Fruit fly (Drosophila melanogaster) whole organism, prepupa: Measurements from ENCODE around the gene CG31524.

ENCODE experiments used
- Blimp-1 ChIP-seq: fragments of 200-800 bp; sonication (Bioruptor generic); optimal IDR thresholded peaks from 3 replicates; lab custom pipeline; 2017; ENCODE audit warnings: missing biosample characterization, missing genetic modification characterization, mild to moderate bottlenecking, moderate library complexity, missing genetic modification reagents
- CG10631 ChIP-seq: fragments of 200-800 bp; sonication (Bioruptor generic); optimal IDR thresholded peaks from 2 replicates; lab custom pipeline; 2016; ENCODE audit warnings: missing biosample characterization, missing genetic modification characterization
- CG11294 ChIP-seq: fragments of 200-800 bp; sonication (Bioruptor generic); IDR thresholded peaks from 2 replicates; pipeline ENCODE4 v1.3.6; 2022; ENCODE audit warnings: missing biosample characterization, missing genetic modification characterization
- CG11762 ChIP-seq: fragments of 200-800 bp; sonication (Bioruptor generic); optimal IDR thresholded peaks from 3 replicates; lab custom pipeline; 2016; ENCODE audit warnings: missing biosample characterization, missing genetic modification characterization; ENCODE audit not compliant: insufficient read depth
- CG11902 ChIP-seq: fragments of 200-800 bp; sonication (Bioruptor generic); optimal IDR thresholded peaks from 3 replicates; lab custom pipeline; 2016; ENCODE audit warnings: missing biosample characterization, missing genetic modification characterization
- CG3032 ChIP-seq: fragments of 200-800 bp; optimal IDR thresholded peaks from 2 replicates; lab custom pipeline; 2019; ENCODE audit warnings: missing biosample characterization, mild to moderate bottlenecking, missing genetic modification characterization, moderate library complexity
- CG31627 ChIP-seq: fragments of 200-800 bp; sonication (Bioruptor generic); optimal IDR thresholded peaks from 3 replicates; lab custom pipeline; 2016; ENCODE audit warnings: missing biosample characterization, missing genetic modification characterization
- CG32006 ChIP-seq: fragments of 200-800 bp; sonication (Bioruptor generic); optimal IDR thresholded peaks from 3 replicates; lab custom pipeline; 2017; ENCODE audit warnings: missing biosample characterization, mild to moderate bottlenecking, missing genetic modification characterization
- CG34406 ChIP-seq: fragments of 200-800 bp; sonication (Bioruptor generic); optimal IDR thresholded peaks from 3 replicates; lab custom pipeline; 2016; ENCODE audit warnings: missing biosample characterization, missing genetic modification characterization
- CG3919 ChIP-seq: fragments of 200-800 bp; sonication (Bioruptor generic); optimal IDR thresholded peaks from 3 replicates; lab custom pipeline; 2016; ENCODE audit warnings: missing biosample characterization, missing genetic modification characterization
- CG6163 ChIP-seq: fragments of 200-800 bp; sonication (Bioruptor generic); IDR thresholded peaks from 3 replicates; pipeline ENCODE4 v1.3.6; 2022; ENCODE audit warnings: missing biosample characterization, missing genetic modification characterization
- CG6276 ChIP-seq: fragments of 200-800 bp; sonication (Bioruptor generic); optimal IDR thresholded peaks from 2 replicates; lab custom pipeline; 2017; ENCODE audit warnings: missing biosample characterization, mild to moderate bottlenecking, missing genetic modification characterization
- CG6792 ChIP-seq: fragments of 200-800 bp; sonication (Bioruptor generic); optimal IDR thresholded peaks from 3 replicates; lab custom pipeline; 2016; ENCODE audit warnings: missing biosample characterization, missing genetic modification characterization
- CG7368 ChIP-seq: fragments of 200-800 bp; sonication (Bioruptor generic); optimal IDR thresholded peaks from 3 replicates; lab custom pipeline; 2016; ENCODE audit warnings: missing biosample characterization, missing genetic modification characterization
- CG8119 ChIP-seq: fragments of 200-800 bp; sonication (Bioruptor generic); IDR thresholded peaks from 3 replicates; pipeline ENCODE4 v1.3.6; 2022; ENCODE audit warnings: missing biosample characterization, missing genetic modification characterization
- CG8319 ChIP-seq: fragments of 200-800 bp; sonication (Bioruptor generic); optimal IDR thresholded peaks from 3 replicates; lab custom pipeline; 2016; ENCODE audit warnings: missing biosample characterization, missing genetic modification characterization
- CG8632 ChIP-seq: fragments of 200-800 bp; sonication (Bioruptor generic); optimal IDR thresholded peaks from 3 replicates; lab custom pipeline; 2016; ENCODE audit warnings: missing biosample characterization, missing genetic modification characterization
- CG9139 ChIP-seq: fragments of 200-800 bp; sonication (Bioruptor generic); optimal IDR thresholded peaks from 3 replicates; lab custom pipeline; 2017; ENCODE audit warnings: missing biosample characterization, mild to moderate bottlenecking, missing genetic modification characterization
- Eip78C ChIP-seq: fragments of 200-800 bp; sonication (Bioruptor generic); peaks from one replicate; lab custom pipeline; 2016; ENCODE audit warnings: missing biosample characterization, missing genetic modification characterization
- Eip93F ChIP-seq: fragments of 200-800 bp; sonication (Bioruptor generic); optimal IDR thresholded peaks from 2 replicates; lab custom pipeline; 2016; ENCODE audit warnings: missing biosample characterization, mild to moderate bottlenecking, missing genetic modification characterization
- Ets21C ChIP-seq: fragments of 200-800 bp; sonication (Bioruptor generic); optimal IDR thresholded peaks from 3 replicates; lab custom pipeline; 2016; ENCODE audit warnings: missing biosample characterization, missing genetic modification characterization
- Ets96B ChIP-seq: fragments of 200-800 bp; optimal IDR thresholded peaks from 2 replicates; lab custom pipeline; 2019; ENCODE audit warnings: missing biosample characterization, mild to moderate bottlenecking, missing genetic modification characterization, moderate library complexity
- Hr38 ChIP-seq: sonication (Bioruptor generic); optimal IDR thresholded peaks from 2 replicates; lab custom pipeline; 2016; ENCODE audit warnings: missing biosample characterization, missing genetic modification characterization
- Hr39 ChIP-seq: fragments of 200-800 bp; sonication (Bioruptor generic); optimal IDR thresholded peaks from 2 replicates; lab custom pipeline; 2016; ENCODE audit warnings: missing biosample characterization, missing genetic modification characterization
- Hr4 ChIP-seq: fragments of 200-800 bp; sonication (Bioruptor generic); optimal IDR thresholded peaks from 3 replicates; lab custom pipeline; 2016; ENCODE audit warnings: missing biosample characterization, missing genetic modification characterization
- Lpt ChIP-seq: fragments of 200-800 bp; sonication (Bioruptor generic); optimal IDR thresholded peaks from 3 replicates; lab custom pipeline; 2016; ENCODE audit warnings: missing biosample characterization, missing genetic modification characterization
- Smox ChIP-seq: fragments of 200-800 bp; sonication (Bioruptor generic); optimal IDR thresholded peaks from 3 replicates; lab custom pipeline; 2016; ENCODE audit warnings: missing biosample characterization, missing genetic modification characterization
- Sox15 ChIP-seq: fragments of 200-800 bp; sonication (Bioruptor generic); optimal IDR thresholded peaks from 3 replicates; lab custom pipeline; 2016; ENCODE audit warnings: missing biosample characterization, missing genetic modification characterization
- acj6 ChIP-seq: fragments of 200-800 bp; sonication (Bioruptor generic); optimal IDR thresholded peaks from 3 replicates; lab custom pipeline; 2016; ENCODE audit warnings: missing biosample characterization, missing genetic modification characterization
- cyc ChIP-seq: fragments of 200-800 bp; sonication (Bioruptor generic); optimal IDR thresholded peaks from 3 replicates; lab custom pipeline; 2016; ENCODE audit warnings: missing biosample characterization, missing genetic modification characterization
- dsx ChIP-seq: fragments of 200-800 bp; optimal IDR thresholded peaks from 3 replicates; lab custom pipeline; 2019; ENCODE audit warnings: missing biosample characterization, mild to moderate bottlenecking, missing genetic modification characterization, moderate library complexity; ENCODE audit not compliant: poor library complexity, severe bottlenecking
- eg ChIP-seq: fragments of 200-800 bp; sonication (Bioruptor generic); IDR thresholded peaks from 3 replicates; pipeline ENCODE4 v1.3.6; 2022; ENCODE audit warnings: missing biosample characterization, missing genetic modification characterization
- esn ChIP-seq: fragments of 200-800 bp; sonication (Bioruptor generic); optimal IDR thresholded peaks from 2 replicates; lab custom pipeline; 2016; ENCODE audit warnings: missing biosample characterization, mild to moderate bottlenecking, missing genetic modification characterization, moderate library complexity
- fkh ChIP-seq: fragments of 200-800 bp; sonication (Bioruptor generic); optimal IDR thresholded peaks from 3 replicates; lab custom pipeline; 2017; ENCODE audit warnings: missing biosample characterization, mild to moderate bottlenecking, missing genetic modification characterization, moderate library complexity
- lz ChIP-seq: fragments of 200-800 bp; sonication (Bioruptor generic); optimal IDR thresholded peaks from 3 replicates; lab custom pipeline; 2016; ENCODE audit warnings: missing biosample characterization, missing genetic modification characterization
- net ChIP-seq: fragments of 200-800 bp; sonication (Bioruptor generic); optimal IDR thresholded peaks from 3 replicates; lab custom pipeline; 2016; ENCODE audit warnings: missing biosample characterization, missing genetic modification characterization
- salr ChIP-seq, 2 experiments: fragments of 200-800 bp; sonication (Bioruptor generic); optimal IDR thresholded peaks; 3 replicates each; lab custom pipeline; 2016 to 2018; ENCODE audit warnings: missing biosample characterization in 2 of 2, missing genetic modification characterization in 2 of 2, mild to moderate bottlenecking in 1 of 2
- spab ChIP-seq: fragments of 200-800 bp; sonication (Bioruptor generic); optimal IDR thresholded peaks from 2 replicates; lab custom pipeline; 2017; ENCODE audit warnings: missing biosample characterization, mild to moderate bottlenecking, missing genetic modification characterization, missing genetic modification reagents

Gene CG31524

DNA sequence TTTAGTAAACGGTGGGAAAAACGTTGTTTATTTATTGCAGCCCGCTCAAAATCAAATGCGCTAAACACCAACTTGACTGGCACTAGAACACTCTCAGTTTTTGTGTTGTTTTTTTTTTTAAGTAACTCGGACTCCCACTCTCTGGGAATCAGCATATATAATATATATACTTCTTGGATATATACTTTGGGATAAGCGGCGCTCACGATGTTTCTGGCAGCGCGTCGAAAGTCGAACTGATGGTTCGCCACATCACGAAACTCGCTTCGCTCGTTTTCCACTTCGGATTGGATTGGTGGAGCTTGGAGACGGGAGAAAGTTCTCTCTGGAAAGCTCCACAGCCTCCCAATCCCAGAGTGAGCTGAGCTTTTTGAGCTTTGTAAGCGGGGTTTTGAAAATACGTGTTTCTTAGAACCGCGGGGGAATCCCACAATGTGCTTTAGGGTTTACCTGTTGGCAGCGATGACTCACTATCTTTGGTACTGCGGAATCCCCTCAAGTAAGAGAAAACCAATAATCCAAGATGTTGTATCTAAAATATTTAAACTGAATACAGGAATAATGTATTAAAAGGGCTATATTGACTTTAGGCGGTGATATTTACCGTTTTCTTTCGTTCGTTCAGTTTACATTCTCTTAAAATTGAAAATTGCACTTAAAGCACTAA, 12.8 kb upstream of the CG31524 start, which contains the start of gene jdp (continued):
- no peak for TF ChIP-seq lz (GFP tag; lab: Kevin White, UChicago)
- no peak for TF ChIP-seq net (GFP tag; lab: Kevin White, UChicago)
- no peak for TF ChIP-seq Hr4 (GFP tag; lab: Kevin White, UChicago)
- TF ChIP-seq Lpt, result no peak
- no peak for TF ChIP-seq CG11294 (GFP tag; lab: Robert Waterston, UW)
- peak; percentile 50 for TF ChIP-seq CG6276 (GFP tag; lab: Kevin White, UChicago)
- TF ChIP-seq CG34406 (GFP tag; lab: Kevin White, UChicago), result no peak
- no peak for TF ChIP-seq acj6 (GFP tag; lab: Kevin White, UChicago)
- TF ChIP-seq Blimp-1 (GFP tag; lab: Kevin White, UChicago), result peak; percentile 79
- TF ChIP-seq Eip78C, result peak; percentile 87
- TF ChIP-seq CG8319 (GFP tag; lab: Kevin White, UChicago), result no peak
- no peak for TF ChIP-seq Sox15 (GFP tag; lab: Kevin White, UChicago)
- no peak for TF ChIP-seq esn
- TF ChIP-seq Ets96B (tag; lab: Kevin White, UChicago), result no peak
- no peak for TF ChIP-seq CG3032 (tag; lab: Kevin White, UChicago)
- no peak for TF ChIP-seq CG31627 (GFP tag; lab: Kevin White, UChicago)
- TF ChIP-seq Ets21C (GFP tag; lab: Kevin White, UChicago), result no peak
- no peak for TF ChIP-seq Hr39 (GFP tag; lab: Kevin White, UChicago)
- TF ChIP-seq spab, result peak; percentile 4
- TF ChIP-seq Smox, result no peak
- TF ChIP-seq CG11902 (GFP tag; lab: Kevin White, UChicago), result no peak
- TF ChIP-seq CG9139, result peak; percentile 24
- TF ChIP-seq CG10631 (GFP tag; lab: Kevin White, UChicago), result no peak
- TF ChIP-seq dsx, result no peak
- no peak for TF ChIP-seq Eip93F (GFP tag; lab: Kevin White, UChicago)
- no peak for TF ChIP-seq CG7368 (GFP tag; lab: Kevin White, UChicago)
- TF ChIP-seq CG11762 (GFP tag; lab: Kevin White, UChicago), result no peak
- no peak for TF ChIP-seq cyc (GFP tag; lab: Kevin White, UChicago)
- TF ChIP-seq fkh, result no peak
- TF ChIP-seq CG6792, result no peak
- no peak for TF ChIP-seq CG8632 (GFP tag; lab: Kevin White, UChicago)
- TF ChIP-seq Hr38 (GFP tag; lab: Kevin White, UChicago), result no peak
- TF ChIP-seq salr (GFP tag; optimal IDR thresholded peaks at IDR 0.05; lab: Kevin White, UChicago), result no peak
- TF ChIP-seq, all 60 proteins: peak for 16

DNA sequence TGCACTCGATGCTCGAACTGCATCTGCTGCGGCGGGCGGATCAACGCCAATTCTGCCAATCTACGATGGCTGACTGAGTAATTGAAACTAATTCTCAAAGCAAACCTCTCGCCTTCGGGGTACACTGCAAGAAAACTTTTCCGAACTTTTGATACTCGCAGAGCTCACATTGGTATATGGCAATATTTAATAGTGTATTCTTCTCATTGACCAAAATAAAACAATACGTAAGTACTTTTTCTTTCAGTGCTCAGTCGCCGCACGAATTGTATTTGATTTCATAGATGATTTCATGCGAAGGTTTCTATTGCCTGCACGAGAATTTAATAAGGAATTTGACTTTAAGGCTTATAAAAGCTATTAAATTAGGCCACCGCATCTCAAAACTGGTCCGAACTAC, 11.5 kb upstream of the CG31524 start:
- peak; percentile 54; the same call in 1 of the 3 replicates for TF ChIP-seq eg (GFP tag; lab: Robert Waterston, UW)
- TF ChIP-seq CG8119 (GFP tag; lab: Robert Waterston, UW), result peak; percentile 31; the same call in 1 of the 3 replicates
- peak; percentile 27 for TF ChIP-seq CG32006 (GFP tag; lab: Kevin White, UChicago)
- peak; percentile 69 for TF ChIP-seq CG6163 (GFP tag; lab: Robert Waterston, UW)
- TF ChIP-seq CG11762 (GFP tag; lab: Kevin White, UChicago), result no peak

DNA sequence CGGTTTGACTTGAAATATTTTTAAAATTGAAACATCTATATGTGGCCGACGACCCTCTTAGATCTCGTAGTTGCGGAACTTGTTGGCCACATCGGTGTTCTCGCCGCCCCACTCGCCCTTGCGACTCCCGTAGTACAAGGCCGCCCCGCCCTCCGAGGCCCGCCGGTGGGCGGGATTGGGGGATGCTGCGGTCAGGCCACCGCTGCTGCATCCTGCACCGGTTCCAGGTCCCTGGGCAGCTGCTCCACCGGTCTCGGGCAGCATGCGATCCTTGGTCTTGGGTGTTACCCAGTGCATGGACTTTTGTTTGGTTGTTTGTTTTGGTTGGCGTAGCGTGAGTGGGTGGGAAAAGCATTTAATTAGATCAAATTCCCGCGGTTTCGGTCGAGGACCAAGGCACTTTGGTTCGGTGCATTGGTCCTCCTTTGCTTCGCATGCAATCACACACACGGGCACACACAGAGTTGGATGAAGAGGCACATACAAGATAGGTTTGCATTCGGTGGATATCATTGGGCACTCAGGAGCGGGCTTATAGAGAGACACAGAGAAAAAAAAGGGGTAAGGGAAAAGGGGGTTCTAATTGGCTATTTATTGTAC, 4.2 kb upstream of the CG31524 start:
- TF ChIP-seq CG7368 (GFP tag; lab: Kevin White, UChicago) (no peak), CG8119 (GFP tag; lab: Robert Waterston, UW) (no peak), CG3919 (GFP tag; lab: Kevin White, UChicago) (no peak)
